Worm (Caenorhabditis elegans) whole organism, L3 larva: ENCODE results near the gene ebp-3.

Experiments
- egl-27 ChIP-seq: sonication (generic microtip); optimal IDR thresholded peaks from 4 replicates; lab custom pipeline; 2017; ENCODE audit warnings: missing biosample characterization, missing genetic modification reagents, missing genetic modification characterization
- eor-1 ChIP-seq, 2 experiments: fragments of 150-350 bp; optimal IDR thresholded peaks; 2 replicates each; lab custom pipeline; 2014 to 2018; ENCODE audit warnings: missing biosample characterization in 2 of 2, missing genetic modification characterization in 2 of 2
- mml-1 ChIP-seq: fragments of 150-350 bp; sonication (generic microtip); optimal IDR thresholded peaks from 3 replicates; lab custom pipeline; 2014; ENCODE audit warnings: missing biosample characterization, missing genetic modification characterization
- nhr-11 ChIP-seq: fragments of 150-350 bp; optimal IDR thresholded peaks from 2 replicates; lab custom pipeline; 2014; ENCODE audit warnings: missing biosample characterization, missing genetic modification characterization
- nhr-28 ChIP-seq: fragments of 150-350 bp; optimal IDR thresholded peaks from 2 replicates; lab custom pipeline; 2014; ENCODE audit warnings: missing biosample characterization, missing genetic modification characterization
- snpc-4 ChIP-seq: fragments of 150-350 bp; optimal IDR thresholded peaks from 2 replicates; lab custom pipeline; 2014; ENCODE audit warnings: missing biosample characterization, missing genetic modification characterization
- tbx-2 ChIP-seq: sonication (generic microtip); optimal IDR thresholded peaks from 2 replicates; lab custom pipeline; 2016; ENCODE audit warnings: mild to moderate bottlenecking, missing genetic modification characterization, missing compliant biosample characterization
- unc-62 ChIP-seq: fragments of 150-350 bp; sonication (generic microtip); optimal IDR thresholded peaks from 4 replicates; lab custom pipeline; 2014; ENCODE audit warnings: missing biosample characterization, missing genetic modification reagents, missing genetic modification characterization

ce11 chrV:18081857-18082256 is 26.1 kb downstream of the ebp-3 start, which contains the start of gene nova-1:
- TF ChIP-seq nhr-28 (tag; lab: Kevin White, UChicago) (no peak), nhr-11 (no peak), eor-1 (tag; optimal IDR thresholded peaks at IDR 0.05; lab: Kevin White, UChicago) (no peak), unc-62 (no peak), tbx-2 (tag; lab: Kevin White, UChicago) (no peak), egl-27 (no peak), snpc-4 (no peak), mml-1 (no peak)
